Worm (Caenorhabditis elegans): Measurements from ENCODE around the gene ZC395.4.

The ZC395.4 gene

ce11 chrIII:5310940-5311339, 41.0 kb downstream of the ZC395.4 start, which contains the start of gene pqe-1:
Gene pqe-1 (plus strand): TSS chrIII:5311240.
- TF ChIP-seq snpc-4 (tag; optimal IDR thresholded peaks at IDR 0.05) (no peak), nhr-76 (tag; optimal IDR thresholded peaks at IDR 0.05) (no peak), ztf-11 (tag; optimal IDR thresholded peaks at IDR 0.05) (no peak), unc-39 (tag; optimal IDR thresholded peaks at IDR 0.05) (no peak), hlh-1 (tag; optimal IDR thresholded peaks at IDR 0.05) (no peak), ceh-39 (tag; optimal IDR thresholded peaks at IDR 0.05) (no peak), nhr-2 (tag; optimal IDR thresholded peaks at IDR 0.05) (no peak), sptf-1 (tag; optimal IDR thresholded peaks at IDR 0.05) (no peak), mep-1 (tag; optimal IDR thresholded peaks at IDR 0.05) (no peak)

DNA sequence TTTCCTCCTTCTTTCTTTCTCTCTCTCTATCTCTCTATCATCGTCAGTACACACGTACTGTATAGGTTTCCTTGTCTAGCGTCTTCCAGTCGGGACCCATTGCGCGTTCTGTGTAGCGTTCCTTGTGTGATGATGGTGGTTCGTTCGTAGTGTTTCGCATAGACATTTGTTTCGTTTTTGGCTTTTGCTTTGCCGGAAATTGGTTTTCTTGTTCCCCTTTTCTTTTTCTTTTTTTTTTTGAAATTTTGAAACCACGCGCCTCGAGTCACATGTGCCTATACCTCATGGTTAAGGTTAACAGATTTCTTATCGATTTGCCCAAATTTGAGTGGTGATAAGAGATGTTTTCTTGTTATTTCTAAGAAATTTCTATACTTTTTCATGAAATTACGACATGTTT, 48.7 kb downstream of the ZC395.4 start:
- TF ChIP-seq snpc-4 (tag; optimal IDR thresholded peaks at IDR 0.05) (no peak), drap-1 (GFP tag; optimal IDR thresholded peaks at IDR 0.05) (no peak), unc-62 (GFP tag; optimal IDR thresholded peaks at IDR 0.05) (no peak), nhr-28 (tag; optimal IDR thresholded peaks at IDR 0.05) (no peak), lsy-2 (tag; optimal IDR thresholded peaks at IDR 0.05) (no peak), ham-2 (GFP tag; optimal IDR thresholded peaks at IDR 0.05) (no peak), tbx-8 (GFP tag; optimal IDR thresholded peaks at IDR 0.05) (no peak), unc-39 (tag; optimal IDR thresholded peaks at IDR 0.05) (no peak), mep-1 (tag; optimal IDR thresholded peaks at IDR 0.05) (no peak), elt-3 (tag; optimal IDR thresholded peaks at IDR 0.05) (no peak), hlh-1 (tag; optimal IDR thresholded peaks at IDR 0.05) (no peak)

Data from whole organism, mixed stage, embryonic.